Fruit fly (Drosophila melanogaster) S2 (cell line): ENCODE results near the gene Idgf3.

ENCODE experiments used
- CG8478 ChIP-seq: fragments of >200 bp; optimal IDR thresholded peaks from 2 replicates; lab custom pipeline; 2018
- CTCF ChIP-seq, 2 experiments: fragments of >200 bp; optimal IDR thresholded peaks; 2 replicates each; lab custom pipeline; 2018

- no peak for TF ChIP-seq CG8478 (lab: Kevin White, UChicago)
- peak; percentile 32 to 52 for TF ChIP-seq CTCF (optimal IDR thresholded peaks at IDR 0.05; lab: Kevin White, UChicago)
These were observed 37.0 kb downstream of the Idgf3 start, which contains the start of gene Nepl8 for dm6 chr2L:16487571-16488276.
